Fruit fly (Drosophila melanogaster): ENCODE measurements around the gene CG31415.
A peak's percentile ranks its signal among the peaks of the same experiment; 100 is the strongest.

Gene CG31415

DNA sequence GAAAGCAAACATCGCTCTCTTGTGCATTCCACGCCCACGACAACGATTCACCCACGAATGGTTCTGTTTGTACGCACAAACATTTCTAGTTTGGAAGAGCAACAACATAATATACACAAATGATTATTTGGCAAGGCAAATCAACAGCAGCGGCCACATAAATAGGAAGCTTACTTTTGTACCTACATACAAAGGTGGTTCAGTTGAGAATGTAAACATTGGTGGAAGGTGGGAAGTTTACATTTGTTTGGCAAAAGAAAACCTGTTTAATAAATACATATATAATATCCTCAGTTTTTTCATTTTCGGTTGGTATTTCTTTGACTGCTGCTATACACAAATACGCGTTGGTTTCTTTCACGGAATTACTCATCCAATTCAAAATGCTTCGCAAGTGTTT lies 40.8 kb upstream of the CG31415 start (continued):
- TF ChIP-seq eve (GFP tag; optimal IDR thresholded peaks at IDR 0.05): no peak
- TF ChIP-seq amos (GFP tag; IDR thresholded peaks at IDR 0.05; ENCODE audit: partially characterized antibody): no peak
- no peak for TF ChIP-seq h (optimal IDR thresholded peaks at IDR 0.05)
- peak; percentile 86 for TF ChIP-seq CG2875 (GFP tag; optimal IDR thresholded peaks at IDR 0.05)
- peak; percentile 60 for TF ChIP-seq sug (tag; optimal IDR thresholded peaks at IDR 0.05)
- no peak for TF ChIP-seq otp (GFP tag; IDR thresholded peaks at IDR 0.05)
- peak; percentile 81 for TF ChIP-seq CG2202 (tag; optimal IDR thresholded peaks at IDR 0.05)
- peak; percentile 90 for TF ChIP-seq CoRest (tag; optimal IDR thresholded peaks at IDR 0.05)
- TF ChIP-seq slbo (GFP tag; IDR thresholded peaks at IDR 0.05): no peak
- peak; percentile 89 for TF ChIP-seq CG1603 (tag; optimal IDR thresholded peaks at IDR 0.05)
- no peak for TF ChIP-seq CG3847 (GFP tag; IDR thresholded peaks at IDR 0.05)
- no peak for TF ChIP-seq pan (optimal IDR thresholded peaks at IDR 0.05)
- no peak for TF ChIP-seq pan (GFP tag; optimal IDR thresholded peaks at IDR 0.05 in 1 of 2, IDR thresholded peaks at IDR 0.05 in 1 of 2)
- no peak for TF ChIP-seq vvl (GFP tag; IDR thresholded peaks at IDR 0.05)
- TF ChIP-seq row (GFP tag; IDR thresholded peaks at IDR 0.05): no peak
- peak; percentile 87 for TF ChIP-seq CG12744 (GFP tag; optimal IDR thresholded peaks at IDR 0.05)
- TF ChIP-seq nmo (GFP tag; optimal IDR thresholded peaks at IDR 0.05): peak; percentile 90
- TF ChIP-seq dmrt11E (tag; optimal IDR thresholded peaks at IDR 0.05): peak; percentile 82
- TF ChIP-seq tgo (GFP tag; IDR thresholded peaks at IDR 0.05): no peak
- peak; percentile 77 for TF ChIP-seq pho (GFP tag; optimal IDR thresholded peaks at IDR 0.05)
- TF ChIP-seq Hmr (GFP tag; optimal IDR thresholded peaks at IDR 0.05): peak; percentile 93
- TF ChIP-seq CG30020 (tag; optimal IDR thresholded peaks at IDR 0.05): peak; percentile 17
- TF ChIP-seq CG17568 (GFP tag; optimal IDR thresholded peaks at IDR 0.05): peak; percentile 93
- no peak for TF ChIP-seq yki (optimal IDR thresholded peaks at IDR 0.05)
- TF ChIP-seq CG9437 (GFP tag; optimal IDR thresholded peaks at IDR 0.05): peak; percentile 78
- peak; percentile 61 for TF ChIP-seq CG7786 (GFP tag; optimal IDR thresholded peaks at IDR 0.05)
- TF ChIP-seq CG34422 (GFP tag; IDR thresholded peaks at IDR 0.05): no peak
- no peak for TF ChIP-seq rib (GFP tag; IDR thresholded peaks at IDR 0.05)
- TF ChIP-seq Fer3 (tag; optimal IDR thresholded peaks at IDR 0.05): peak; percentile 92
- TF ChIP-seq Dip2 (GFP tag; IDR thresholded peaks at IDR 0.05): no peak
- TF ChIP-seq Hsf (GFP tag; optimal IDR thresholded peaks at IDR 0.05): peak; percentile 89
- TF ChIP-seq bab2 (GFP tag; optimal IDR thresholded peaks at IDR 0.05): peak; percentile 86
- peak; percentile 84 for TF ChIP-seq CG6854 (GFP tag; optimal IDR thresholded peaks at IDR 0.05)
- TF ChIP-seq lab (GFP tag; optimal IDR thresholded peaks at IDR 0.05): peak; percentile 95
- no peak for TF ChIP-seq gt (GFP tag; IDR thresholded peaks at IDR 0.05)
- TF ChIP-seq CG4707 (GFP tag; optimal IDR thresholded peaks at IDR 0.05): peak; percentile 81
- TF ChIP-seq psq (GFP tag; optimal IDR thresholded peaks at IDR 0.05): peak; percentile 74
- no peak for TF ChIP-seq ftz-f1 (GFP tag; optimal IDR thresholded peaks at IDR 0.05)
- peak; percentile 88 for TF ChIP-seq phol (tag; optimal IDR thresholded peaks at IDR 0.05)
- no peak for TF ChIP-seq Doc3 (GFP tag; IDR thresholded peaks at IDR 0.05; ENCODE audit: partially characterized antibody)
- TF ChIP-seq pzg (GFP tag; optimal IDR thresholded peaks at IDR 0.05): peak; percentile 6
- TF ChIP-seq tap (tag; optimal IDR thresholded peaks at IDR 0.05): peak; percentile 92
- peak; percentile 79 for TF ChIP-seq D19B (GFP tag; optimal IDR thresholded peaks at IDR 0.05)
- peak; percentile 58 for TF ChIP-seq CG15479 (GFP tag; optimal IDR thresholded peaks at IDR 0.05)
- peak; percentile 88 for TF ChIP-seq CG4424 (GFP tag; optimal IDR thresholded peaks at IDR 0.05)
- TF ChIP-seq nerfin-2 (GFP tag; IDR thresholded peaks at IDR 0.05; ENCODE audit: partially characterized antibody): no peak
- TF ChIP-seq prd (optimal IDR thresholded peaks at IDR 0.05): no peak
- no peak for TF ChIP-seq prd (GFP tag; IDR thresholded peaks at IDR 0.05)
- no peak for TF ChIP-seq ase (GFP tag; IDR thresholded peaks at IDR 0.05)
- TF ChIP-seq scrt (GFP tag; optimal IDR thresholded peaks at IDR 0.05): peak; percentile 85
- TF ChIP-seq Fer1 (GFP tag; optimal IDR thresholded peaks at IDR 0.05): peak; percentile 91
- no peak for TF ChIP-seq CG7963 (GFP tag; IDR thresholded peaks at IDR 0.05; ENCODE audit: partially characterized antibody)
